Worm (Caenorhabditis elegans) whole organism, L3 larva: Measurements from ENCODE around the gene ocr-2.

Experiments
- aly-2 ChIP-seq: fragments of 150-350 bp; optimal IDR thresholded peaks from 2 replicates; lab custom pipeline; 2014; ENCODE audit warnings: missing biosample characterization, missing genetic modification characterization
- nfya-1 ChIP-seq: sonication (generic microtip); optimal IDR thresholded peaks from 2 replicates; lab custom pipeline; 2017; ENCODE audit warnings: missing genetic modification characterization, mild to moderate bottlenecking, missing compliant biosample characterization, antibody characterized with exemption, moderate library complexity; ENCODE audit not compliant: insufficient read depth

DNA sequence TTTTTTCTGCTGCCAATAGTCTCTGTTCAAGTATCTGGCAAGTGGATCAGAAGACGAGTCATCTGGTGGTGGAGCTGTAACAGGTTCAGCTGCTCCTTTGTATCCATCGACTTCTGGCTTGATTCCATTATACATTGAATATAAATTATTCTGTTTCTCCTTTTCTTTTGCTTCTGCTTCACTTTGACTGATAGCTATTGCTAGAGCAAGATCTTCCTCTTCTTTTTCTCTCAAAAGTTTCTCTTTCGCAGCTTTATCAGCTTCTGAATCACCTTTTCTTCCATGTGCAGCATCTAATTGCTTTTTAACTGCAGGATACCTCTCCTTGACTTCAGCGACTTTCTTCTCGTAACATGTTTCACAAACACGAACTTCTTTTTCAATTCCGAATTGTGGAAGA lies 16.3 kb downstream of the ocr-2 start:
- no peak for TF ChIP-seq nfya-1 (tag; lab: Kevin White, UChicago)
- no peak for TF ChIP-seq aly-2 (tag; lab: Kevin White, UChicago)
